Fruit fly (Drosophila melanogaster): ENCODE results near the gene CG34163.

The CG34163 gene

dm6 chr2L:11980075-11980474, 8.0 kb upstream of the CG34163 start:
- TF ChIP-seq CG32264 (GFP tag; optimal IDR thresholded peaks at IDR 0.05) (no peak), psq (GFP tag; optimal IDR thresholded peaks at IDR 0.05) (no peak), brk (GFP tag; optimal IDR thresholded peaks at IDR 0.05) (no peak), HLH106 (tag; optimal IDR thresholded peaks at IDR 0.05) (no peak), Jra (GFP tag; optimal IDR thresholded peaks at IDR 0.05) (no peak), Dfd (GFP tag; optimal IDR thresholded peaks at IDR 0.05) (no peak), Hr83 (GFP tag; optimal IDR thresholded peaks at IDR 0.05; ENCODE audit: poor library complexity, severe bottlenecking) (no peak), Mio (GFP tag; optimal IDR thresholded peaks at IDR 0.05) (no peak), Vsx2 (GFP tag; optimal IDR thresholded peaks at IDR 0.05; ENCODE audit: partially characterized antibody) (no peak), Hr78 (GFP tag; optimal IDR thresholded peaks at IDR 0.05) (no peak), N (GFP tag; optimal IDR thresholded peaks at IDR 0.05) (no peak), tai (GFP tag; optimal IDR thresholded peaks at IDR 0.05) (no peak), dmrt93B (GFP tag; optimal IDR thresholded peaks at IDR 0.05) (no peak), CG9705 (GFP tag; optimal IDR thresholded peaks at IDR 0.05) (no peak), jim (GFP tag; optimal IDR thresholded peaks at IDR 0.05) (no peak), dl (GFP tag; optimal IDR thresholded peaks at IDR 0.05; ENCODE audit: insufficient read depth in 1 of 2, partially characterized antibody in 2 of 2) (no peak), CrebA (GFP tag; optimal IDR thresholded peaks at IDR 0.05; ENCODE audit: borderline replicate concordance) (no peak)

dm6 chr2L:11981210-11981609, 6.9 kb upstream of the CG34163 start, which contains the start of gene CG16965:
Gene CG16965 (plus strand): TSS chr2L:11981591.
- TF ChIP-seq foxo (GFP tag; optimal IDR thresholded peaks at IDR 0.05) (no peak), h (GFP tag; optimal IDR thresholded peaks at IDR 0.05) (no peak), CG32264 (GFP tag; optimal IDR thresholded peaks at IDR 0.05) (no peak), pan (optimal IDR thresholded peaks at IDR 0.05) (no peak), sage (GFP tag; optimal IDR thresholded peaks at IDR 0.05) (no peak), Abd-B (GFP tag; optimal IDR thresholded peaks at IDR 0.05) (no peak), dl (GFP tag; optimal IDR thresholded peaks at IDR 0.05; ENCODE audit: insufficient read depth in 1 of 2, partially characterized antibody in 2 of 2) (no peak), woc (GFP tag; optimal IDR thresholded peaks at IDR 0.05) (no peak), Rel (GFP tag; optimal IDR thresholded peaks at IDR 0.05) (no peak), Rel (tag; optimal IDR thresholded peaks at IDR 0.05) (no peak), Mio (GFP tag; optimal IDR thresholded peaks at IDR 0.05) (no peak)

- TF ChIP-seq CrebA (GFP tag; optimal IDR thresholded peaks at IDR 0.05; ENCODE audit: borderline replicate concordance) = no peak
- TF ChIP-seq ey (GFP tag; optimal IDR thresholded peaks at IDR 0.05) = no peak
- no peak for TF ChIP-seq Hr83 (GFP tag; optimal IDR thresholded peaks at IDR 0.05; ENCODE audit: poor library complexity, severe bottlenecking)
- no peak for TF ChIP-seq N (GFP tag; optimal IDR thresholded peaks at IDR 0.05)
- TF ChIP-seq Jra (GFP tag; optimal IDR thresholded peaks at IDR 0.05) = no peak
- TF ChIP-seq dmrt93B (GFP tag; optimal IDR thresholded peaks at IDR 0.05) = no peak
- TF ChIP-seq psq (GFP tag; optimal IDR thresholded peaks at IDR 0.05) = no peak
- TF ChIP-seq Dfd (GFP tag; optimal IDR thresholded peaks at IDR 0.05) = no peak
- TF ChIP-seq br (GFP tag; optimal IDR thresholded peaks at IDR 0.05) = no peak
- TF ChIP-seq h (GFP tag; optimal IDR thresholded peaks at IDR 0.05) = no peak
- no peak for TF ChIP-seq sage (GFP tag; optimal IDR thresholded peaks at IDR 0.05)
- no peak for TF ChIP-seq dl (GFP tag; optimal IDR thresholded peaks at IDR 0.05; ENCODE audit: insufficient read depth in 1 of 2, partially characterized antibody in 2 of 2)
- no peak for TF ChIP-seq fru (GFP tag; optimal IDR thresholded peaks at IDR 0.05)
- no peak for TF ChIP-seq Vsx2 (GFP tag; optimal IDR thresholded peaks at IDR 0.05; ENCODE audit: partially characterized antibody)
Observed at dm6 chr2L:11989210-11989609, 1.1 kb downstream of the CG34163 start.

DNA sequence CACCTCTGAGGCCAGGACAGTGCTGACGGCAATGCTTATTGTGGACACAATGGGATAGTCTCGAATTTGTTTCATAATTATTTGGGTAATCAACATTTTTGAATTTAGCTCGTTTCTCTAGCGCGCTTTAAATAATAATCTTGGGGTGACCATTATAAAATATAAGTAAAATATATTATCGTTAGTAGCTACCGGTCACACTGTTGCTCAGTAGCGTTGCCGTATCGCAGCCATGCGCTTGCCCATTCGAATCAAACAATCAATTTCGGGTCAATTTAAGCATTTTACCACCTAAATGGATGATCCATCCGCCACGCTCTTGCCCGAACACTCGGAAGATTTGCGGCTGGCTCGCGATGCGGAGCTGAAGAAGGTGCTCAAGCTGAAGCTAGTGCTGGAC, 1.7 kb downstream of the CG34163 start, which contains the start of the genes zuc and dgt2:
Gene zuc (minus strand): TSS at position 154 of the 400 bp plus-strand sequence.
Gene dgt2 (plus strand): TSS at position 208 of the 400 bp plus-strand sequence.
- TF ChIP-seq GATAd (GFP tag; optimal IDR thresholded peaks at IDR 0.05) (no peak), brk (GFP tag; optimal IDR thresholded peaks at IDR 0.05) (no peak), Hnf4 (GFP tag; optimal IDR thresholded peaks at IDR 0.05) (no peak), dsf (GFP tag; optimal IDR thresholded peaks at IDR 0.05; ENCODE audit: borderline replicate concordance) (no peak)

dm6 chr2L:11990458-11991065, 2.5 kb downstream of the CG34163 start, which contains the start of gene escl:
Gene escl (plus strand): TSS chr2L:11990927.
- TF ChIP-seq GATAd (GFP tag; optimal IDR thresholded peaks at IDR 0.05) (no peak), HLH106 (tag; optimal IDR thresholded peaks at IDR 0.05) (no peak), Myc (optimal IDR thresholded peaks at IDR 0.05) (peak; percentile 10)
